Worm (Caenorhabditis elegans) whole organism, L1 larva: ENCODE results near the gene clec-127.

Experiments
- C04F5.9 ChIP-seq: sonication (generic microtip); optimal IDR thresholded peaks from 2 replicates; lab custom pipeline; 2016; ENCODE audit warnings: missing genetic modification characterization, missing compliant biosample characterization
- C34B4.2 ChIP-seq: sonication (generic microtip); optimal IDR thresholded peaks from 2 replicates; lab custom pipeline; 2017; ENCODE audit warnings: mild to moderate bottlenecking, missing genetic modification characterization, missing compliant biosample characterization
- F16B12.6 ChIP-seq: fragments of 150-350 bp; optimal IDR thresholded peaks from 2 replicates; lab custom pipeline; 2014; ENCODE audit warnings: missing biosample characterization, missing genetic modification characterization
- aly-2 ChIP-seq: fragments of 150-350 bp; optimal IDR thresholded peaks from 2 replicates; lab custom pipeline; 2014; ENCODE audit warnings: missing biosample characterization, missing genetic modification characterization
- ces-1 ChIP-seq: fragments of 150-350 bp; optimal IDR thresholded peaks from 2 replicates; lab custom pipeline; 2014; ENCODE audit warnings: missing biosample characterization, missing genetic modification reagents, missing genetic modification characterization
- dpl-1 ChIP-seq, 3 experiments: fragments of 150-350 bp in 2 of 3; sonication (generic microtip) in 1 of 3; optimal IDR thresholded peaks; 2 replicates each; lab custom pipeline; 2014 to 2017; ENCODE audit warnings: missing biosample characterization in 3 of 3, missing genetic modification characterization in 3 of 3, missing genetic modification reagents in 3 of 3
- efl-1 ChIP-seq, 4 experiments: fragments of 150-350 bp; optimal IDR thresholded peaks in 3 of 4; peaks in 1 of 4; 1 replicate in 1 of 4; 2 replicates in 3 of 4; lab custom pipeline; 2014; ENCODE audit warnings: missing biosample characterization in 2 of 4, missing genetic modification characterization in 2 of 4, missing genetic modification reagents in 2 of 4
- efl-3 ChIP-seq: fragments of 200-800 bp; sonication (Bioruptor generic); optimal IDR thresholded peaks from 2 replicates; lab custom pipeline; 2018; ENCODE audit warnings: mild to moderate bottlenecking, missing genetic modification characterization, missing compliant biosample characterization
- egl-27 ChIP-seq, 2 experiments: fragments of 150-350 bp in 1 of 2; sonication (generic microtip); optimal IDR thresholded peaks; 3 replicates each; lab custom pipeline; 2017 to 2018; ENCODE audit warnings: missing biosample characterization in 2 of 2, missing genetic modification characterization in 2 of 2, missing genetic modification reagents in 2 of 2
- elt-2 ChIP-seq: sonication (generic microtip); optimal IDR thresholded peaks from 2 replicates; lab custom pipeline; 2016; ENCODE audit warnings: missing genetic modification characterization, mild to moderate bottlenecking, inconsistent platforms, missing compliant biosample characterization, missing genetic modification reagents
- elt-3 ChIP-seq, 6 experiments: fragments of 150-350 bp in 1 of 6; sonication (generic microtip); optimal IDR thresholded peaks; 2 replicates each; lab custom pipeline; 2017 to 2018; ENCODE audit warnings: missing biosample characterization in 6 of 6, missing genetic modification characterization in 6 of 6, inconsistent platforms in 1 of 6
- ets-5 ChIP-seq: fragments of 200-800 bp; sonication (Bioruptor generic); IDR thresholded peaks from 2 replicates; pipeline ENCODE4 v1.3.6; 2022; ENCODE audit warnings: missing genetic modification characterization, missing compliant biosample characterization
- fos-1 ChIP-seq: fragments of 150-350 bp; optimal IDR thresholded peaks from 2 replicates; lab custom pipeline; 2014; ENCODE audit warnings: missing biosample characterization, missing genetic modification characterization
- irx-1 ChIP-seq: sonication (generic microtip); optimal IDR thresholded peaks from 2 replicates; lab custom pipeline; 2016; ENCODE audit warnings: missing genetic modification characterization, missing compliant biosample characterization
- jun-1 ChIP-seq: fragments of 150-350 bp; optimal IDR thresholded peaks from 2 replicates; lab custom pipeline; 2014; ENCODE audit warnings: missing biosample characterization, missing genetic modification reagents, missing genetic modification characterization
- lin-13 ChIP-seq: fragments of 150-350 bp; optimal IDR thresholded peaks from 2 replicates; lab custom pipeline; 2014; ENCODE audit warnings: missing biosample characterization, missing genetic modification reagents, missing genetic modification characterization
- lin-14 ChIP-seq: fragments of 200-800 bp; sonication (Bioruptor generic); optimal IDR thresholded peaks from 2 replicates; lab custom pipeline; 2018; ENCODE audit warnings: mild to moderate bottlenecking, missing genetic modification characterization, moderate library complexity, missing compliant biosample characterization
- lin-35 ChIP-seq, 2 experiments: fragments of 150-350 bp; optimal IDR thresholded peaks; 2 replicates each; lab custom pipeline; 2014; ENCODE audit warnings: missing biosample characterization in 2 of 2, missing genetic modification characterization in 2 of 2, missing genetic modification reagents in 2 of 2
- lin-39 ChIP-seq: fragments of 150-350 bp; optimal IDR thresholded peaks from 2 replicates; lab custom pipeline; 2014; ENCODE audit warnings: missing biosample characterization, missing genetic modification reagents, missing genetic modification characterization
- mef-2 ChIP-seq: fragments of 150-350 bp; optimal IDR thresholded peaks from 2 replicates; lab custom pipeline; 2014; ENCODE audit warnings: missing biosample characterization, missing genetic modification characterization
- mep-1 ChIP-seq: fragments of 150-350 bp; optimal IDR thresholded peaks from 2 replicates; lab custom pipeline; 2014; ENCODE audit warnings: missing biosample characterization, missing genetic modification characterization
- nhr-20 ChIP-seq: sonication (generic microtip); optimal IDR thresholded peaks from 2 replicates; lab custom pipeline; 2016; ENCODE audit warnings: mild to moderate bottlenecking, missing genetic modification characterization, missing compliant biosample characterization
- nhr-90 ChIP-seq: sonication (generic microtip); optimal IDR thresholded peaks from 2 replicates; lab custom pipeline; 2016; ENCODE audit warnings: mild to moderate bottlenecking, missing genetic modification characterization, missing compliant biosample characterization; ENCODE audit not compliant: poor library complexity
- pax-3 ChIP-seq: fragments of 200-800 bp; sonication (Bioruptor generic); optimal IDR thresholded peaks from 2 replicates; lab custom pipeline; 2018; ENCODE audit warnings: mild to moderate bottlenecking, missing genetic modification characterization, moderate library complexity, missing compliant biosample characterization
- skn-1 ChIP-seq: fragments of 150-350 bp; optimal IDR thresholded peaks from 2 replicates; lab custom pipeline; 2014; ENCODE audit warnings: missing biosample characterization, missing genetic modification characterization
- snu-23 ChIP-seq: sonication (generic microtip); optimal IDR thresholded peaks from 2 replicates; lab custom pipeline; 2016; ENCODE audit warnings: missing genetic modification characterization, missing compliant biosample characterization
- sup-37 ChIP-seq: fragments of 200-800 bp; sonication (Bioruptor generic); optimal IDR thresholded peaks from 2 replicates; lab custom pipeline; 2018; ENCODE audit warnings: mild to moderate bottlenecking, missing genetic modification characterization, missing compliant biosample characterization
- tlp-1 ChIP-seq: fragments of 150-350 bp; optimal IDR thresholded peaks from 2 replicates; lab custom pipeline; 2014; ENCODE audit warnings: missing biosample characterization, missing genetic modification characterization
- unc-30 ChIP-seq: sonication (generic microtip); optimal IDR thresholded peaks from 2 replicates; lab custom pipeline; 2017; ENCODE audit warnings: missing biosample characterization, missing genetic modification characterization
- unc-62 ChIP-seq: fragments of 150-350 bp; optimal IDR thresholded peaks from 2 replicates; lab custom pipeline; 2014; ENCODE audit warnings: missing biosample characterization, missing genetic modification reagents, missing genetic modification characterization
- unc-86 ChIP-seq: sonication (generic microtip); optimal IDR thresholded peaks from 2 replicates; lab custom pipeline; 2016; ENCODE audit warnings: missing genetic modification characterization, missing compliant biosample characterization
- unc-98 ChIP-seq: fragments of 200-800 bp; sonication (Bioruptor generic); IDR thresholded peaks from 2 replicates; pipeline ENCODE4 v1.3.6; 2022; ENCODE audit warnings: missing genetic modification characterization, missing compliant biosample characterization
- xbp-1 ChIP-seq: sonication (generic microtip); optimal IDR thresholded peaks from 2 replicates; lab custom pipeline; 2016; ENCODE audit warnings: missing genetic modification characterization, missing compliant biosample characterization
- zag-1 ChIP-seq: fragments of 150-350 bp; optimal IDR thresholded peaks from 2 replicates; lab custom pipeline; 2014; ENCODE audit warnings: missing biosample characterization, missing genetic modification characterization
- ztf-11 ChIP-seq, 2 experiments: sonication (generic microtip); optimal IDR thresholded peaks; 2 replicates each; lab custom pipeline; 2016 to 2017; ENCODE audit warnings: missing genetic modification characterization in 2 of 2, missing biosample characterization in 1 of 2, missing compliant biosample characterization in 1 of 2

The clec-127 gene

ce11 chrII:3569118-3569517 is at the start of gene clec-127:
TSS of gene clec-127 (minus strand) at chrII:3569218.
- TF ChIP-seq unc-86 (tag; lab: Kevin White, UChicago) (no peak), ets-5 (GFP tag; lab: Robert Waterston, UW) (no peak), C34B4.2 (tag; lab: Kevin White, UChicago) (no peak), mef-2 (no peak), lin-13 (GFP tag; lab: Kevin White, UChicago) (no peak), fos-1 (tag; lab: Kevin White, UChicago) (no peak), egl-27 (tag; optimal IDR thresholded peaks at IDR 0.05; lab: Kevin White, UChicago) (no peak), snu-23 (GFP tag; lab: Kevin White, UChicago) (no peak), lin-35 (GFP tag; optimal IDR thresholded peaks at IDR 0.05; lab: Kevin White, UChicago) (no peak), elt-3 (tag; optimal IDR thresholded peaks at IDR 0.05; lab: Kevin White, UChicago) (no peak), elt-2 (no peak), unc-98 (no peak), zag-1 (tag; lab: Kevin White, UChicago) (no peak)
- TF ChIP-seq, all 84 proteins: peak for 0

- TF ChIP-seq pax-3 (tag; lab: Kevin White, UChicago) (no peak), jun-1 (tag; lab: Kevin White, UChicago) (no peak)
Observed at ce11 chrII:3617512-3617911, 48.5 kb upstream of the clec-127 start, which contains the start of gene F40E12.1. TSS of gene F40E12.1 (plus strand) at chrII:3617812.

- TF ChIP-seq mef-2 (no peak), unc-62 (GFP tag; lab: Kevin White, UChicago) (no peak), unc-98 (no peak), irx-1 (tag; lab: Kevin White, UChicago) (no peak), ztf-11 (tag; optimal IDR thresholded peaks at IDR 0.05; lab: Kevin White, UChicago) (no peak), C04F5.9 (no peak), lin-35 (GFP tag; optimal IDR thresholded peaks at IDR 0.05; lab: Kevin White, UChicago) (no peak), xbp-1 (tag; lab: Kevin White, UChicago) (peak; percentile 42), zag-1 (tag; lab: Kevin White, UChicago) (no peak)
Observed at ce11 chrII:3616615-3617014, 47.6 kb upstream of the clec-127 start.

- TF ChIP-seq aly-2 (tag; lab: Kevin White, UChicago) = no peak
- TF ChIP-seq F16B12.6 (tag; lab: Kevin White, UChicago) = no peak
- no peak for TF ChIP-seq xbp-1 (tag; lab: Kevin White, UChicago)
- TF ChIP-seq nhr-90 = no peak
- no peak for TF ChIP-seq dpl-1 (GFP tag; optimal IDR thresholded peaks at IDR 0.05; lab: Kevin White, UChicago)
- TF ChIP-seq efl-3 (GFP tag; lab: Kevin White, UChicago) = no peak
- TF ChIP-seq skn-1 (tag; lab: Kevin White, UChicago) = no peak
- TF ChIP-seq efl-1 (optimal IDR thresholded peaks at IDR 0.05; lab: Kevin White, UChicago) = no peak
- TF ChIP-seq efl-1 (GFP tag; optimal IDR thresholded peaks at IDR 0.05 in 1 of 2; lab: Kevin White, UChicago) = no peak
- TF ChIP-seq lin-14 = no peak
- no peak for TF ChIP-seq unc-30 (tag; lab: Kevin White, UChicago)
- TF ChIP-seq mep-1 (tag; lab: Kevin White, UChicago) = no peak
- TF ChIP-seq lin-39 (tag; lab: Kevin White, UChicago) = no peak
- TF ChIP-seq unc-86 (tag; lab: Kevin White, UChicago) = no peak
- no peak for TF ChIP-seq nhr-20 (tag; lab: Kevin White, UChicago)
- no peak for TF ChIP-seq unc-98
- TF ChIP-seq sup-37 (GFP tag; lab: Kevin White, UChicago) = no peak
- TF ChIP-seq, all 84 proteins: peak for 0
Observed at ce11 chrII:3609764-3610163, 40.7 kb upstream of the clec-127 start, which contains the start of gene Y49F6A.5. TSS of gene Y49F6A.5 (minus strand) at chrII:3609864.

- TF ChIP-seq ces-1 (no peak), lin-39 (tag; lab: Kevin White, UChicago) (no peak), elt-3 (tag; optimal IDR thresholded peaks at IDR 0.05; lab: Kevin White, UChicago) (no peak), efl-3 (GFP tag; lab: Kevin White, UChicago) (no peak), jun-1 (tag; lab: Kevin White, UChicago) (no peak), tlp-1 (tag; lab: Kevin White, UChicago) (no peak), egl-27 (tag; optimal IDR thresholded peaks at IDR 0.05; lab: Kevin White, UChicago) (no peak), unc-98 (no peak), aly-2 (tag; lab: Kevin White, UChicago) (no peak)
- TF ChIP-seq, all 84 proteins: peak for 0
Observed at ce11 chrII:3604578-3604977, 35.6 kb upstream of the clec-127 start.
